Fruit fly (Drosophila melanogaster): Measurements from ENCODE around the gene cbt.

Gene cbt

DNA sequence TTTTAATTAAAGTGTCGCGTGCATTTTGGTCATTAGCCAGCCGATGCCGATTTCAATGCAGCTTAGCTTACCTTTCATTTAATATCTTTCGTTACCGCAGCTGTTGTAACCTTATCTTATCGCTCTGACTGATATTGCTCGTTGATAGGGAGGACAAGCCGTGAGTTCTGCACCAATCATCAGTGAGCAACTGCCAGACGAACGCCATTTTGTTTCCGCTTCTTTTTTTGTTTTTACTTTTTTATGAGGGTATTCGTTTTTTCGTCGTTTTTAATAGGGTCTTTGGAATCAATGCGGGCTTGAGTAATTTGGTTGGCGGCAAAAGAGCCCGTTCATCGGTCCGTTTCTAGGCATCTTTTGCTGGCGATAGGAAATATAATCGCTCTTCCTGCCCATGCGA is 25.5 kb upstream of the cbt start:
- no peak for TF ChIP-seq pan (optimal IDR thresholded peaks at IDR 0.05)
- TF ChIP-seq psq (optimal IDR thresholded peaks at IDR 0.05), result no peak
- TF ChIP-seq CG8478 (optimal IDR thresholded peaks at IDR 0.05), result no peak
- TF ChIP-seq usp (GFP tag; optimal IDR thresholded peaks at IDR 0.05), result no peak
- no peak for TF ChIP-seq Dll (optimal IDR thresholded peaks at IDR 0.05)
- no peak for TF ChIP-seq EcR (GFP tag; optimal IDR thresholded peaks at IDR 0.05)

dm6 chr2L:501622-502021 is 22.1 kb upstream of the cbt start:
- TF ChIP-seq psq (optimal IDR thresholded peaks at IDR 0.05), result no peak
- no peak for TF ChIP-seq pan (optimal IDR thresholded peaks at IDR 0.05)
- TF ChIP-seq usp (GFP tag; optimal IDR thresholded peaks at IDR 0.05), result no peak
- no peak for TF ChIP-seq CG8478 (optimal IDR thresholded peaks at IDR 0.05)
- TF ChIP-seq Dll (optimal IDR thresholded peaks at IDR 0.05), result no peak
- TF ChIP-seq EcR (GFP tag; optimal IDR thresholded peaks at IDR 0.05), result no peak

dm6 chr2L:499939-500338 is 20.5 kb upstream of the cbt start:
- TF ChIP-seq psq (optimal IDR thresholded peaks at IDR 0.05) (no peak), Dll (optimal IDR thresholded peaks at IDR 0.05) (peak; percentile 49), pan (optimal IDR thresholded peaks at IDR 0.05) (no peak)

dm6 chr2L:498474-498821 is 19.0 kb upstream of the cbt start:
- TF ChIP-seq pan (optimal IDR thresholded peaks at IDR 0.05) (no peak), psq (optimal IDR thresholded peaks at IDR 0.05) (no peak), Dll (optimal IDR thresholded peaks at IDR 0.05) (no peak), CG8478 (optimal IDR thresholded peaks at IDR 0.05) (no peak), EcR (GFP tag; optimal IDR thresholded peaks at IDR 0.05) (no peak), usp (GFP tag; optimal IDR thresholded peaks at IDR 0.05) (no peak)

DNA sequence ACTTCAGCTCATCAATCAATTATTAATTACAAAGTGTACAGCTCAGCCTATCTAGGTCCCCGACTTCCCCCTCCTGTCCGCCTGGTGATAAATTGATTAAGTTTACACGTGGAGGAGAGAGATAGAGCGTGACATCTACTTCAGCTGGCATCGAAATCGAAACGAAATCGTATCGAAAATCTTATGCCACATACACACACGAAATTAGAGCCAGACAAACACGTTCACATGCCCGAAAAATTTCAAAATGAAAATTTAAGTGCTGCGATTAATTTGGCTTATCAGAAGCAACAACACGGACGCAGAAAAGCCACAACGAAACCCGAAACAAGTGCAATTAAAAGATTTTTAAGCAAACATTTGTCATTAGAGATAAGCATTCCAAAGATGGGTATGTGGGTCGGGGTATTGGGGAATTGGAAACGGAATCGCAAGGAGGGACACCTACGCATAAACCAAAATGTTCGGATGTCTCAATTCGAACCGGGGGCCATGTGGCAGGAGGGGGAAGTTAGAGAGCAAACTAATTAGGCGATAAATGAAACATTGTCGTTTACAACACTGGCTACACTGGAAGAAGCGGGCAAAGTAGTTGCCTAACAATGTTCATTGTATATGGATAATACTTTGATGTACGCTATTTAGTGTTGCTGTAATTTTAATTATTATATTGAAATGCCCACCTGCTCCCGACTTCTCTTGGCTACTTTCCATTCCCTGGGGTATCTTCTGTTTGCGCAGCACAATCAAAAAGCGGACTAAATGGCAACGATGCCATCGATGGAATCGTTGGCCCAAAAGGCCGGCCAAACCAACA is 18.4 kb upstream of the cbt start:
- TF ChIP-seq psq (optimal IDR thresholded peaks at IDR 0.05) (no peak), pan (optimal IDR thresholded peaks at IDR 0.05) (no peak), CG8478 (optimal IDR thresholded peaks at IDR 0.05) (no peak), EcR (GFP tag; optimal IDR thresholded peaks at IDR 0.05) (no peak), usp (GFP tag; optimal IDR thresholded peaks at IDR 0.05) (no peak), Dll (optimal IDR thresholded peaks at IDR 0.05) (no peak)

- TF ChIP-seq CG8478 (optimal IDR thresholded peaks at IDR 0.05) (no peak), usp (GFP tag; optimal IDR thresholded peaks at IDR 0.05) (no peak), EcR (GFP tag; optimal IDR thresholded peaks at IDR 0.05) (no peak), pan (optimal IDR thresholded peaks at IDR 0.05) (no peak), psq (optimal IDR thresholded peaks at IDR 0.05) (no peak), Dll (optimal IDR thresholded peaks at IDR 0.05) (no peak)
These were observed 17.4 kb upstream of the cbt start for dm6 chr2L:496841-497240.

dm6 chr2L:496436-496835 is 16.9 kb upstream of the cbt start:
- no peak for TF ChIP-seq psq (optimal IDR thresholded peaks at IDR 0.05)
- no peak for TF ChIP-seq Dll (optimal IDR thresholded peaks at IDR 0.05)
- TF ChIP-seq pan (optimal IDR thresholded peaks at IDR 0.05), result no peak
- TF ChIP-seq CG8478 (optimal IDR thresholded peaks at IDR 0.05), result no peak
- TF ChIP-seq usp (GFP tag; optimal IDR thresholded peaks at IDR 0.05), result no peak
- no peak for TF ChIP-seq EcR (GFP tag; optimal IDR thresholded peaks at IDR 0.05)

dm6 chr2L:495381-496240 is 16.1 kb upstream of the cbt start:
- TF ChIP-seq psq (optimal IDR thresholded peaks at IDR 0.05) (no peak), CG8478 (optimal IDR thresholded peaks at IDR 0.05) (no peak), EcR (GFP tag; optimal IDR thresholded peaks at IDR 0.05) (no peak), usp (GFP tag; optimal IDR thresholded peaks at IDR 0.05) (no peak), Dll (optimal IDR thresholded peaks at IDR 0.05) (no peak), pan (optimal IDR thresholded peaks at IDR 0.05) (no peak)

DNA sequence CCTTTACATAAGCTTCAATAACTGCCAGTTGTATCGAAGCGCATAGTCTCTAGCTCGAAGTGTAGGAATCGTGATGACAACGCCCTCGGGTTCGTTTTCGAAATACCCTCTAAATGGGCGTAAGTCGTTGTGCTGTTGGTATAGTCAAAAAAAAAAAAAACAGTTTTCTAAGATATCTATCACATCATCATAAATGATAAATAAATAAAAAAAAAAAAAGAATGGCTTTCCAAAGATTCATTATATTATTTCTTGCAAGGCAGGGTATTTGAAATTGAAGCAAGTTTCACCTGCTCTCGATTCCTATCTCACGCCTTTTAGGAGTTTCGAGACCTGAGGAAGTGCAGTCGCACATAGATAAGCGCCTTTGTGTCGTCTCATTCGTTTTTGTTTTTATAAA is 13.8 kb upstream of the cbt start:
- TF ChIP-seq Dll (optimal IDR thresholded peaks at IDR 0.05) (no peak), usp (GFP tag; optimal IDR thresholded peaks at IDR 0.05) (no peak), CG8478 (optimal IDR thresholded peaks at IDR 0.05) (no peak), psq (optimal IDR thresholded peaks at IDR 0.05) (no peak), EcR (GFP tag; optimal IDR thresholded peaks at IDR 0.05) (no peak), pan (optimal IDR thresholded peaks at IDR 0.05) (no peak)

DNA sequence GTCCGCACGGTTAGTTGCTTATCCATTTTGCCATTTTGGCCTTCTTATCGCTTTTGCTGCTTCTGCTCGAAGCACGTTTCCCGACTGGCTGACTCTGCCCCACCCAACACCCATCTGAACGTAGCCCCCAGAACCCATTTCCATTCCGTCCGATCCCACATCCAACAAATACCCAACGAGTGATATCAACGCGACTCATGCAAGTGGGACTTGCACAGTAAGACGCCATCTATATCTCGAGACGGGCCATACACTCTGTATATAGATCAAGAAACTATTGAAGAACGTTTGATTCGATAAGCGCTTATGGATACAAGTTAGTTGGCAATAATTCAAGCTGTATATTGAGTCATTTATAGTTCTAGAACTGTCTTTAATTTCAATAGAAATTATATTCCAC is 12.7 kb upstream of the cbt start:
- TF ChIP-seq psq (optimal IDR thresholded peaks at IDR 0.05), result no peak
- no peak for TF ChIP-seq CG8478 (optimal IDR thresholded peaks at IDR 0.05)
- TF ChIP-seq EcR (GFP tag; optimal IDR thresholded peaks at IDR 0.05), result no peak
- no peak for TF ChIP-seq usp (GFP tag; optimal IDR thresholded peaks at IDR 0.05)
- TF ChIP-seq pan (optimal IDR thresholded peaks at IDR 0.05), result no peak
- no peak for TF ChIP-seq Dll (optimal IDR thresholded peaks at IDR 0.05)

- TF ChIP-seq usp (GFP tag; optimal IDR thresholded peaks at IDR 0.05) (no peak), Dll (optimal IDR thresholded peaks at IDR 0.05) (peak; percentile 100), pan (optimal IDR thresholded peaks at IDR 0.05) (no peak), CG8478 (optimal IDR thresholded peaks at IDR 0.05) (peak; percentile 19), EcR (GFP tag; optimal IDR thresholded peaks at IDR 0.05) (no peak), psq (optimal IDR thresholded peaks at IDR 0.05) (peak; percentile 73)
These were observed 10.9 kb upstream of the cbt start for dm6 chr2L:490150-491095.
